Worm (Caenorhabditis elegans) whole organism, young adult: ENCODE results near the gene smr-1.

Experiments used
- F22D6.2 ChIP-seq: sonication (generic microtip); optimal IDR thresholded peaks from 2 replicates; lab custom pipeline; 2016; ENCODE audit warnings: mild to moderate bottlenecking, missing genetic modification characterization, missing compliant biosample characterization
- Y79H2A.3 ChIP-seq: fragments of 200-800 bp; sonication (Bioruptor generic); conservative IDR thresholded peaks from 2 replicates; pipeline ENCODE4 v1.3.6; 2022; ENCODE audit warnings: missing genetic modification reagents, missing genetic modification characterization, missing compliant biosample characterization
- athp-1 ChIP-seq: sonication (generic microtip); optimal IDR thresholded peaks from 2 replicates; lab custom pipeline; 2017; ENCODE audit warnings: mild to moderate bottlenecking, missing genetic modification characterization, missing compliant biosample characterization
- efl-1 ChIP-seq: fragments of 150-350 bp; optimal IDR thresholded peaks from 2 replicates; lab custom pipeline; 2014; ENCODE audit warnings: missing biosample characterization, missing genetic modification reagents, missing genetic modification characterization
- ets-4 ChIP-seq: fragments of 200-800 bp; sonication (Bioruptor generic); optimal IDR thresholded peaks from 2 replicates; lab custom pipeline; 2018; ENCODE audit warnings: mild to moderate bottlenecking, missing genetic modification characterization, missing compliant biosample characterization
- rcor-1 ChIP-seq: fragments of 200-800 bp; sonication (Bioruptor generic); IDR thresholded peaks from 2 replicates; pipeline ENCODE4 v1.3.6; 2022; ENCODE audit warnings: missing genetic modification reagents, missing genetic modification characterization, missing compliant biosample characterization
- snpc-4 ChIP-seq, 5 experiments: fragments of 150-350 bp in 1 of 5; sonication (generic microtip) in 4 of 5; optimal IDR thresholded peaks; 2 replicates each; lab custom pipeline; 2014 to 2018; ENCODE audit warnings: missing genetic modification characterization in 5 of 5, missing biosample characterization in 3 of 5, antibody characterized with exemption in 2 of 5, mild to moderate bottlenecking in 2 of 5, missing compliant biosample characterization in 2 of 5, missing genotype in 2 of 5, moderate library complexity in 2 of 5, missing genetic modification reagents in 1 of 5
- unc-62 ChIP-seq: fragments of 150-350 bp; optimal IDR thresholded peaks from 2 replicates; lab custom pipeline; 2014; ENCODE audit warnings: missing biosample characterization, missing genetic modification reagents, missing genetic modification characterization
- zfh-2 ChIP-seq: fragments of 200-800 bp; sonication (Bioruptor generic); conservative IDR thresholded peaks from 2 replicates; pipeline ENCODE4 v1.3.6; 2022; ENCODE audit warnings: missing genetic modification reagents, missing genetic modification characterization, missing compliant biosample characterization

ce11 chrIII:1125494-1125893 lies 17.5 kb upstream of the smr-1 start:
- no peak for TF ChIP-seq ets-4 (GFP tag; lab: Kevin White, UChicago)
- no peak for TF ChIP-seq unc-62 (GFP tag; lab: Kevin White, UChicago)
- no peak for TF ChIP-seq efl-1
- no peak for TF ChIP-seq Y79H2A.3 (GFP tag; lab: Robert Waterston, UW)
- no peak for TF ChIP-seq rcor-1 (GFP tag; lab: Robert Waterston, UW)
- TF ChIP-seq athp-1 (tag; lab: Kevin White, UChicago) = no peak
- no peak for TF ChIP-seq snpc-4 (GFP tag; optimal IDR thresholded peaks at IDR 0.05; lab: Kevin White, UChicago)
- TF ChIP-seq snpc-4 (tag; optimal IDR thresholded peaks at IDR 0.05; lab: Kevin White, UChicago) = no peak
- no peak for TF ChIP-seq zfh-2 (GFP tag; lab: Robert Waterston, UW)
- no peak for TF ChIP-seq F22D6.2
